Fruit fly (Drosophila melanogaster) whole organism, embryonic: ENCODE measurements around the gene CG46440.
A peak's percentile ranks its signal among the peaks of the same experiment; 100 is the strongest.

Experiments
- Adf1 ChIP-seq: fragments of 200-800 bp; sonication (Bioruptor generic); IDR thresholded peaks from 2 replicates; pipeline ENCODE4 v1.3.6; 2022; ENCODE audit warnings: missing biosample characterization, missing genetic modification characterization
- Antp ChIP-seq: fragments of 200-800 bp; sonication (Bioruptor generic); optimal IDR thresholded peaks from 3 replicates; lab custom pipeline; 2016; ENCODE audit warnings: missing biosample characterization, missing genetic modification characterization
- Bgb ChIP-seq: fragments of 200-800 bp; sonication (Bioruptor generic); IDR thresholded peaks from 2 replicates; pipeline ENCODE4 v1.3.6; 2022; ENCODE audit warnings: missing biosample characterization, missing genetic modification characterization; ENCODE audit not compliant: partially characterized antibody
- CG10267 ChIP-seq: fragments of 200-800 bp; sonication (Bioruptor generic); optimal IDR thresholded peaks from 2 replicates; lab custom pipeline; 2018; ENCODE audit warnings: missing biosample characterization, mild to moderate bottlenecking, missing genetic modification characterization, moderate library complexity
- CG11093 ChIP-seq: fragments of 200-800 bp; sonication (Bioruptor generic); IDR thresholded peaks from 3 replicates; pipeline ENCODE4 v1.3.6; 2022; ENCODE audit warnings: missing biosample characterization, missing genetic modification characterization
- CG13287 ChIP-seq: fragments of 200-800 bp; sonication (Bioruptor generic); IDR thresholded peaks from 2 replicates; pipeline ENCODE4 v1.3.6; 2022; ENCODE audit warnings: missing biosample characterization, missing genetic modification characterization; ENCODE audit not compliant: partially characterized antibody
- CG13424 ChIP-seq: fragments of 200-800 bp; sonication (Bioruptor generic); optimal IDR thresholded peaks from 2 replicates; lab custom pipeline; 2019; ENCODE audit warnings: missing biosample characterization, mild to moderate bottlenecking, missing genetic modification characterization, moderate library complexity
- CG13624 ChIP-seq: fragments of 200-800 bp; sonication (Bioruptor generic); optimal IDR thresholded peaks from 2 replicates; lab custom pipeline; 2016; ENCODE audit warnings: missing biosample characterization, missing genetic modification characterization
- CG15011 ChIP-seq: fragments of 200-800 bp; sonication (Bioruptor generic); optimal IDR thresholded peaks from 3 replicates; lab custom pipeline; 2018; ENCODE audit warnings: missing biosample characterization, mild to moderate bottlenecking, missing genetic modification characterization
- CG16863 ChIP-seq: fragments of 200-800 bp; sonication (Bioruptor generic); optimal IDR thresholded peaks from 3 replicates; lab custom pipeline; 2016; ENCODE audit warnings: missing biosample characterization, missing genetic modification characterization
- CG17802 ChIP-seq: fragments of 200-800 bp; sonication (Bioruptor generic); optimal IDR thresholded peaks from 2 replicates; lab custom pipeline; 2018; ENCODE audit warnings: missing biosample characterization, mild to moderate bottlenecking, missing genetic modification characterization, moderate library complexity
- CG1832 ChIP-seq: fragments of 200-800 bp; sonication (Bioruptor generic); optimal IDR thresholded peaks from 2 replicates; lab custom pipeline; 2017; ENCODE audit warnings: missing biosample characterization, mild to moderate bottlenecking, missing genetic modification characterization, inconsistent platforms
- CG2875 ChIP-seq: fragments of 200-800 bp; sonication (Bioruptor generic); optimal IDR thresholded peaks from 2 replicates; lab custom pipeline; 2017; ENCODE audit warnings: missing biosample characterization, mild to moderate bottlenecking, missing genetic modification characterization, missing genetic modification reagents
- CG30431 ChIP-seq: fragments of 200-800 bp; sonication (Bioruptor generic); optimal IDR thresholded peaks from 2 replicates; lab custom pipeline; 2017; ENCODE audit warnings: missing biosample characterization, missing genetic modification characterization
- CG6654 ChIP-seq: fragments of 200-800 bp; sonication (Bioruptor generic); optimal IDR thresholded peaks from 2 replicates; lab custom pipeline; 2017; ENCODE audit warnings: missing biosample characterization, mild to moderate bottlenecking, missing genetic modification characterization
- CG6689 ChIP-seq: fragments of 200-800 bp; sonication (Bioruptor generic); IDR thresholded peaks from 2 replicates; pipeline ENCODE4 v1.3.6; 2022; ENCODE audit warnings: missing biosample characterization, missing genetic modification characterization
- CG7357 ChIP-seq: fragments of 200-800 bp; sonication (Bioruptor generic); IDR thresholded peaks from 3 replicates; pipeline ENCODE4 v1.3.6; 2022; ENCODE audit warnings: missing biosample characterization, missing genetic modification characterization
- CG7839 ChIP-seq: fragments of 200-800 bp; sonication (Bioruptor generic); optimal IDR thresholded peaks from 3 replicates; lab custom pipeline; 2018; ENCODE audit warnings: missing biosample characterization, mild to moderate bottlenecking, missing genetic modification characterization, moderate library complexity
- CG9727 ChIP-seq: fragments of 200-800 bp; sonication (Bioruptor generic); optimal IDR thresholded peaks from 3 replicates; lab custom pipeline; 2017; ENCODE audit warnings: missing biosample characterization, mild to moderate bottlenecking, missing genetic modification characterization
- CG9876 ChIP-seq: fragments of 200-800 bp; sonication (Bioruptor generic); optimal IDR thresholded peaks from 2 replicates; lab custom pipeline; 2016; ENCODE audit warnings: missing biosample characterization, missing genetic modification characterization
- Chrac-16 ChIP-seq: fragments of 200-800 bp; sonication (Bioruptor generic); optimal IDR thresholded peaks from 3 replicates; lab custom pipeline; 2016; ENCODE audit warnings: missing biosample characterization, missing genetic modification characterization
- CoRest ChIP-seq: fragments of 200-800 bp; sonication (Bioruptor generic); optimal IDR thresholded peaks from 3 replicates; lab custom pipeline; 2018; ENCODE audit warnings: missing biosample characterization, mild to moderate bottlenecking, missing genetic modification characterization, moderate library complexity
- Dbx ChIP-seq: fragments of 200-800 bp; sonication (Bioruptor generic); IDR thresholded peaks from 3 replicates; pipeline ENCODE4 v1.3.6; 2022; ENCODE audit warnings: missing biosample characterization, missing genetic modification characterization
- Elba2 ChIP-seq: fragments of 200-800 bp; sonication (Bioruptor generic); optimal IDR thresholded peaks from 3 replicates; lab custom pipeline; 2016; ENCODE audit warnings: missing biosample characterization, missing genetic modification characterization
- Ets97D ChIP-seq: fragments of 200-800 bp; sonication (Bioruptor generic); optimal IDR thresholded peaks from 3 replicates; lab custom pipeline; 2016; ENCODE audit warnings: missing biosample characterization, missing genetic modification characterization
- HHEX ChIP-seq: fragments of 200-800 bp; sonication (Bioruptor generic); optimal IDR thresholded peaks from 3 replicates; lab custom pipeline; 2017; ENCODE audit warnings: missing biosample characterization, mild to moderate bottlenecking, missing genetic modification characterization, missing genetic modification reagents
- Jarid2 ChIP-seq: fragments of 200-800 bp; sonication (Bioruptor generic); optimal IDR thresholded peaks from 3 replicates; lab custom pipeline; 2017; ENCODE audit warnings: mild to moderate bottlenecking, missing biosample characterization, missing genetic modification reagents, missing genetic modification characterization
- Mrtf ChIP-seq: fragments of 200-800 bp; sonication (Bioruptor generic); IDR thresholded peaks from 3 replicates; pipeline ENCODE4 v1.3.6; 2022; ENCODE audit warnings: missing biosample characterization, missing genetic modification characterization
- NC2α ChIP-seq: fragments of 200-800 bp; sonication (Bioruptor generic); optimal IDR thresholded peaks from 2 replicates; lab custom pipeline; 2016; ENCODE audit warnings: missing biosample characterization, missing genetic modification characterization
- Oli ChIP-seq: fragments of 200-800 bp; sonication (Bioruptor generic); optimal IDR thresholded peaks from 2 replicates; lab custom pipeline; 2018; ENCODE audit warnings: missing biosample characterization, mild to moderate bottlenecking, missing genetic modification characterization, moderate library complexity
- Scr ChIP-seq: fragments of 200-800 bp; sonication (Bioruptor generic); IDR thresholded peaks from 2 replicates; pipeline ENCODE4 v1.3.6; 2022; ENCODE audit warnings: missing biosample characterization, missing genetic modification characterization; ENCODE audit not compliant: partially characterized antibody
- Side ChIP-seq: fragments of 200-800 bp; sonication (Bioruptor generic); optimal IDR thresholded peaks from 2 replicates; lab custom pipeline; 2016; ENCODE audit warnings: missing biosample characterization, missing genetic modification characterization
- Sin3A ChIP-seq: fragments of >200 bp; optimal IDR thresholded peaks from 2 replicates; lab custom pipeline; 2018
- ash1 ChIP-seq: fragments of 200-800 bp; sonication (Bioruptor generic); optimal IDR thresholded peaks from 2 replicates; lab custom pipeline; 2018; ENCODE audit warnings: missing biosample characterization, mild to moderate bottlenecking, missing genetic modification characterization
- cas ChIP-seq: fragments of 200-800 bp; sonication (Bioruptor generic); IDR thresholded peaks from 2 replicates; pipeline ENCODE4 v1.3.6; 2022; ENCODE audit warnings: missing biosample characterization, missing genetic modification characterization
- dimm ChIP-seq: fragments of 200-800 bp; sonication (Bioruptor generic); IDR thresholded peaks from 2 replicates; pipeline ENCODE4 v1.3.6; 2022; ENCODE audit warnings: missing biosample characterization, missing genetic modification characterization
- dmrt11E ChIP-seq: fragments of 200-800 bp; sonication (Bioruptor generic); optimal IDR thresholded peaks from 3 replicates; lab custom pipeline; 2018; ENCODE audit warnings: missing biosample characterization, mild to moderate bottlenecking, missing genetic modification characterization, moderate library complexity
- fru ChIP-seq: fragments of >200 bp; optimal IDR thresholded peaks from 2 replicates; lab custom pipeline; 2017
- gsb ChIP-seq: fragments of 200-800 bp; sonication (Bioruptor generic); IDR thresholded peaks from 2 replicates; pipeline ENCODE4 v1.3.6; 2022; ENCODE audit warnings: missing biosample characterization, missing genetic modification characterization
- h ChIP-seq: fragments of >200 bp; optimal IDR thresholded peaks from 2 replicates; lab custom pipeline; 2017
- hb ChIP-seq: fragments of 200-800 bp; sonication (Bioruptor generic); IDR thresholded peaks from 3 replicates; pipeline ENCODE4 v1.3.6; 2022; ENCODE audit warnings: missing biosample characterization, missing genetic modification characterization; ENCODE audit not compliant: partially characterized antibody
- hkb ChIP-seq, 2 experiments: fragments of 200-800 bp in 1 of 2; fragments of >200 bp in 1 of 2; sonication (Bioruptor generic) in 1 of 2; IDR thresholded peaks in 1 of 2; optimal IDR thresholded peaks in 1 of 2; 2 replicates each; pipeline versions ENCODE4 v1.3.6 to Lab custom; 2017 to 2022; ENCODE audit warnings: missing biosample characterization in 1 of 2, missing genetic modification characterization in 1 of 2
- otp ChIP-seq: fragments of 200-800 bp; sonication (Bioruptor generic); IDR thresholded peaks from 3 replicates; pipeline ENCODE4, ENCODE4 v1.3.6; 2022; ENCODE audit warnings: missing biosample characterization, missing genetic modification characterization
- pnt ChIP-seq: fragments of 200-800 bp; sonication (Bioruptor generic); optimal IDR thresholded peaks from 3 replicates; lab custom pipeline; 2016; ENCODE audit warnings: missing biosample characterization, missing genetic modification characterization
- pzg ChIP-seq: fragments of 200-800 bp; sonication (Bioruptor generic); optimal IDR thresholded peaks from 3 replicates; lab custom pipeline; 2018; ENCODE audit warnings: missing biosample characterization, mild to moderate bottlenecking, missing genetic modification characterization, moderate library complexity
- schlank ChIP-seq: fragments of 200-800 bp; sonication (Bioruptor generic); optimal IDR thresholded peaks from 2 replicates; lab custom pipeline; 2018; ENCODE audit warnings: missing biosample characterization, mild to moderate bottlenecking, missing genetic modification characterization
- slbo ChIP-seq: fragments of 200-800 bp; sonication (Bioruptor generic); IDR thresholded peaks from 2 replicates; pipeline ENCODE4 v1.3.6; 2022; ENCODE audit warnings: missing biosample characterization, missing genetic modification characterization
- sna ChIP-seq: fragments of 200-800 bp; sonication (Bioruptor generic); IDR thresholded peaks from 2 replicates; pipeline ENCODE4 v1.3.6; 2022; ENCODE audit warnings: missing biosample characterization, missing genetic modification characterization; ENCODE audit not compliant: partially characterized antibody
- usp ChIP-seq: fragments of >200 bp; optimal IDR thresholded peaks from 2 replicates; lab custom pipeline; 2017; ENCODE audit warnings: missing biosample characterization, missing genetic modification characterization
- zfh2 ChIP-seq: fragments of 200-800 bp; sonication (Bioruptor generic); optimal IDR thresholded peaks from 2 replicates; lab custom pipeline; 2016; ENCODE audit warnings: missing biosample characterization, missing genetic modification characterization

The CG46440 gene

dm6 chrX:15811666-15812614 lies 45.7 kb downstream of the CG46440 start (continued):
- no peak for TF ChIP-seq CG11093 (GFP tag; lab: Robert Waterston, UW)
- TF ChIP-seq Ets97D = no peak
- no peak for TF ChIP-seq hkb (optimal IDR thresholded peaks at IDR 0.05; lab: Kevin White, UChicago)
- no peak for TF ChIP-seq hkb (GFP tag; IDR thresholded peaks at IDR 0.05; lab: Robert Waterston, UW)
- TF ChIP-seq fru (lab: Kevin White, UChicago) = no peak
- no peak for TF ChIP-seq gsb (GFP tag; lab: Robert Waterston, UW)
- no peak for TF ChIP-seq h (lab: Kevin White, UChicago)
- TF ChIP-seq CG9727 (GFP tag; lab: Kevin White, UChicago) = no peak
- TF ChIP-seq Bgb (GFP tag; lab: Robert Waterston, UW) = no peak; the same call in 1 of the 2 replicates
- TF ChIP-seq NC2α = no peak
- no peak for TF ChIP-seq usp (GFP tag; lab: Kevin White, UChicago)
- TF ChIP-seq Jarid2 (GFP tag; lab: Kevin White, UChicago) = peak; percentile 49
- no peak for TF ChIP-seq CG7839
- TF ChIP-seq Chrac-16 (GFP tag; lab: Kevin White, UChicago) = no peak
- TF ChIP-seq Side (GFP tag; lab: Kevin White, UChicago) = no peak
- TF ChIP-seq CG16863 (GFP tag; lab: Kevin White, UChicago) = no peak
- TF ChIP-seq CG13287 = peak; percentile 32; the same call in 1 of the 2 replicates
- no peak for TF ChIP-seq CG13624 (GFP tag; lab: Kevin White, UChicago)
- no peak for TF ChIP-seq CG13424 (tag; lab: Kevin White, UChicago)
- TF ChIP-seq slbo (GFP tag; lab: Robert Waterston, UW) = no peak
- TF ChIP-seq CG6654 (GFP tag; lab: Kevin White, UChicago) = no peak
- no peak for TF ChIP-seq CG17802
- no peak for TF ChIP-seq Elba2 (GFP tag; lab: Kevin White, UChicago)
- TF ChIP-seq pnt = no peak
- TF ChIP-seq sna (GFP tag; lab: Robert Waterston, UW) = no peak
- no peak for TF ChIP-seq cas (GFP tag; lab: Robert Waterston, UW)
- no peak for TF ChIP-seq CG15011 (GFP tag; lab: Kevin White, UChicago)
- TF ChIP-seq dmrt11E (tag; lab: Kevin White, UChicago) = no peak
- TF ChIP-seq Mrtf (GFP tag; lab: Robert Waterston, UW) = no peak
- TF ChIP-seq otp = no peak
- peak; percentile 46; the same call in 1 of the 3 replicates for TF ChIP-seq Dbx (GFP tag; lab: Robert Waterston, UW)
- no peak for TF ChIP-seq HHEX (GFP tag; lab: Kevin White, UChicago)
- TF ChIP-seq zfh2 = no peak
- no peak for TF ChIP-seq CG10267 (tag; lab: Kevin White, UChicago)
- TF ChIP-seq CG6689 (GFP tag; lab: Robert Waterston, UW) = no peak
- TF ChIP-seq Scr = peak; percentile 23; the same call in 1 of the 2 replicates
- no peak for TF ChIP-seq Sin3A (lab: Kevin White, UChicago)
- no peak for TF ChIP-seq Oli (tag; lab: Kevin White, UChicago)
- no peak for TF ChIP-seq Antp (GFP tag; lab: Kevin White, UChicago)
- TF ChIP-seq dimm (GFP tag; lab: Robert Waterston, UW) = no peak
- no peak for TF ChIP-seq CG1832 (GFP tag; lab: Kevin White, UChicago)
- no peak for TF ChIP-seq CG2875 (GFP tag; lab: Kevin White, UChicago)
- TF ChIP-seq CG7357 (GFP tag; lab: Robert Waterston, UW) = no peak
- TF ChIP-seq hb (GFP tag; lab: Robert Waterston, UW) = no peak
- peak; percentile 90 for TF ChIP-seq Adf1
- no peak for TF ChIP-seq ash1 (GFP tag; lab: Kevin White, UChicago)
- TF ChIP-seq pzg (GFP tag; lab: Kevin White, UChicago) = no peak
- TF ChIP-seq CG9876 (GFP tag; lab: Kevin White, UChicago) = no peak
- TF ChIP-seq CoRest = no peak
- no peak for TF ChIP-seq schlank
- no peak for TF ChIP-seq CG30431 (GFP tag; lab: Kevin White, UChicago)
